Worm (Caenorhabditis elegans) whole organism, mixed stage, embryonic: ENCODE results near the gene cpg-23.

Experiments
- ham-2 ChIP-seq: fragments of 200-800 bp; sonication (Bioruptor generic); optimal IDR thresholded peaks from 2 replicates; lab custom pipeline; 2018; ENCODE audit warnings: mild to moderate bottlenecking, missing genetic modification characterization, missing compliant biosample characterization
- nhr-76 ChIP-seq: sonication (generic microtip); optimal IDR thresholded peaks from 2 replicates; lab custom pipeline; 2017; ENCODE audit warnings: missing biosample characterization, missing genetic modification characterization
- pha-4 ChIP-seq: fragments of 150-350 bp; optimal IDR thresholded peaks from 2 replicates; lab custom pipeline; 2018; ENCODE audit warnings: missing biosample characterization, missing genetic modification reagents, missing genetic modification characterization

- TF ChIP-seq nhr-76 (tag; lab: Kevin White, UChicago) (no peak), ham-2 (GFP tag; lab: Kevin White, UChicago) (no peak), pha-4 (tag; lab: Kevin White, UChicago) (no peak)
These were observed 8.7 kb upstream of the cpg-23 start for ce11 chrV:19131848-19132401.
